Fruit fly (Drosophila melanogaster) whole organism, pupa: ENCODE measurements around the gene CG18131.
A peak's percentile ranks its signal among the peaks of the same experiment; 100 is the strongest.

Experiments used
- CG13204 ChIP-seq: fragments of 200-800 bp; sonication (Bioruptor generic); optimal IDR thresholded peaks from 2 replicates; lab custom pipeline; 2018; ENCODE audit warnings: missing biosample characterization, mild to moderate bottlenecking, missing genetic modification characterization, moderate library complexity
- CG34367 ChIP-seq: fragments of 200-800 bp; sonication (Bioruptor generic); optimal IDR thresholded peaks from 2 replicates; lab custom pipeline; 2018; ENCODE audit warnings: missing biosample characterization, mild to moderate bottlenecking, missing genetic modification characterization
- CG9948 ChIP-seq: fragments of 200-800 bp; sonication (Bioruptor generic); optimal IDR thresholded peaks from 2 replicates; lab custom pipeline; 2018; ENCODE audit warnings: missing biosample characterization, mild to moderate bottlenecking, missing genetic modification characterization, moderate library complexity

- TF ChIP-seq CG9948 (tag; lab: Kevin White, UChicago) (peak; percentile 68), CG13204 (GFP tag; lab: Kevin White, UChicago) (no peak), CG34367 (tag; lab: Kevin White, UChicago) (peak; percentile 4)
Measured at dm6 chr2L:1455498-1455897, 44.9 kb downstream of the CG18131 start.
